Fruit fly (Drosophila melanogaster): ENCODE data around the gene Ama.

Gene Ama

dm6 chr3R:6813259-6813658 lies 50.9 kb downstream of the Ama start:
- no peak for TF ChIP-seq noc (tag; optimal IDR thresholded peaks at IDR 0.05)

dm6 chr3R:6813941-6814556 lies 51.7 kb downstream of the Ama start:
- no peak for TF ChIP-seq noc (tag; optimal IDR thresholded peaks at IDR 0.05)

Measured in whole organism, larva.